Worm (Caenorhabditis elegans) whole organism, L3 larva: ENCODE measurements around the gene ifas-2.

Experiments
- aly-2 ChIP-seq: fragments of 150-350 bp; optimal IDR thresholded peaks from 2 replicates; lab custom pipeline; 2014; ENCODE audit warnings: missing biosample characterization, missing genetic modification characterization
- ama-1 ChIP-seq: fragments of 150-350 bp; optimal IDR thresholded peaks from 2 replicates; lab custom pipeline; 2018
- egl-27 ChIP-seq: sonication (generic microtip); optimal IDR thresholded peaks from 4 replicates; lab custom pipeline; 2017; ENCODE audit warnings: missing biosample characterization, missing genetic modification reagents, missing genetic modification characterization
- jun-1 ChIP-seq: fragments of 150-350 bp; optimal IDR thresholded peaks from 2 replicates; lab custom pipeline; 2014; ENCODE audit warnings: missing biosample characterization, missing genetic modification reagents, missing genetic modification characterization
- nfya-1 ChIP-seq: sonication (generic microtip); optimal IDR thresholded peaks from 2 replicates; lab custom pipeline; 2017; ENCODE audit warnings: missing genetic modification characterization, mild to moderate bottlenecking, missing compliant biosample characterization, antibody characterized with exemption, moderate library complexity; ENCODE audit not compliant: insufficient read depth
- nhr-237 ChIP-seq: fragments of 150-350 bp; optimal IDR thresholded peaks from 2 replicates; lab custom pipeline; 2014; ENCODE audit warnings: missing biosample characterization, missing genetic modification characterization
- nhr-76 ChIP-seq: fragments of 150-350 bp; sonication (generic microtip); optimal IDR thresholded peaks from 5 replicates; lab custom pipeline; 2014; ENCODE audit warnings: missing biosample characterization, missing genetic modification characterization
- pha-4 ChIP-seq: fragments of 150-350 bp; optimal IDR thresholded peaks from 2 replicates; lab custom pipeline; 2014; ENCODE audit warnings: missing biosample characterization, missing genetic modification reagents, missing genetic modification characterization
- sea-2 ChIP-seq: fragments of 150-350 bp; sonication (generic microtip); optimal IDR thresholded peaks from 4 replicates; lab custom pipeline; 2014; ENCODE audit warnings: missing biosample characterization, missing genetic modification reagents, missing genetic modification characterization
- tbx-2 ChIP-seq: sonication (generic microtip); optimal IDR thresholded peaks from 2 replicates; lab custom pipeline; 2016; ENCODE audit warnings: mild to moderate bottlenecking, missing genetic modification characterization, missing compliant biosample characterization

- no peak for TF ChIP-seq jun-1 (tag; lab: Kevin White, UChicago)
- TF ChIP-seq sea-2 (GFP tag; lab: Kevin White, UChicago) = no peak
- TF ChIP-seq nhr-237 (tag; lab: Kevin White, UChicago) = no peak
- TF ChIP-seq nfya-1 (tag; lab: Kevin White, UChicago) = no peak
- TF ChIP-seq pha-4 (tag; lab: Kevin White, UChicago) = no peak
- TF ChIP-seq tbx-2 (tag; lab: Kevin White, UChicago) = no peak
- TF ChIP-seq nhr-76 (tag; lab: Kevin White, UChicago) = no peak
- TF ChIP-seq aly-2 (tag; lab: Kevin White, UChicago) = no peak
- no peak for TF ChIP-seq ama-1 (lab: Kevin White, UChicago)
- no peak for TF ChIP-seq egl-27
Measured at ce11 chrV:16874966-16875365, 13.7 kb downstream of the ifas-2 start, which contains the start of gene F49A5.10.
